Fruit fly (Drosophila melanogaster): ENCODE data around the gene CG46505.
"Not testable (repeated sequence)": the region's sequence is repeated elsewhere in the genome, so short reads cannot be mapped to it uniquely, and the experiment has no call there.

DNA sequence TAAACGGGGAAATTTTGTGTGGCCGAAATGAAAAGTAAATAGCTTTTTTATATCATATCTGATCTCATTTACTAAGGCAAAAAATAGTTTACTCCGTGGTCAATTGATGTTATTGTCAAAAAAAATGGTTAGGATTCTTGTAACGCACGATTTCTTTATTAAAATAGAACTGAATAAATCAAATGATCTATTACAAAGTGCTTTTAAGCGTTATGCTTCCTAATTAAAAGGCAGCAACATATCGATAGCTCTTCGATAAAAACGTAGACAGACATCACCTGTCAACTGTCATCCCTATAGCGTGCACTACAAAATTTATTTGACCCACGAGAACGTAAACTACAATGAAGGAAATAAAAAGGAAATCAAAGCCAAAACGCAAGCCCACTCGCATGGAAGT lies 10.0 kb downstream of the CG46505 start, which contains the start of gene CG46507:
- TF ChIP-seq psq (optimal IDR thresholded peaks at IDR 0.05); EcR (GFP tag; optimal IDR thresholded peaks at IDR 0.05); CG8478 (optimal IDR thresholded peaks at IDR 0.05): not testable (repeated sequence)
